Worm (Caenorhabditis elegans) whole organism, L1 larva: ENCODE results near the gene fbxb-37.
"Not testable (repeated sequence)": the region's sequence is repeated elsewhere in the genome, so short reads cannot be mapped to it uniquely, and the experiment has no call there.

ENCODE experiments used
- C16A3.4 ChIP-seq: fragments of 150-350 bp; optimal IDR thresholded peaks from 2 replicates; lab custom pipeline; 2014; ENCODE audit warnings: missing biosample characterization, missing genetic modification characterization
- C34B4.2 ChIP-seq: sonication (generic microtip); optimal IDR thresholded peaks from 2 replicates; lab custom pipeline; 2017; ENCODE audit warnings: mild to moderate bottlenecking, missing genetic modification characterization, missing compliant biosample characterization
- F16B12.6 ChIP-seq: fragments of 150-350 bp; optimal IDR thresholded peaks from 2 replicates; lab custom pipeline; 2014; ENCODE audit warnings: missing biosample characterization, missing genetic modification characterization
- Y116A8C.19 ChIP-seq: sonication (generic microtip); optimal IDR thresholded peaks from 2 replicates; lab custom pipeline; 2016; ENCODE audit warnings: missing compliant biosample characterization, missing genetic modification characterization, borderline replicate concordance
- blmp-1 ChIP-seq: fragments of 150-350 bp; optimal IDR thresholded peaks from 2 replicates; lab custom pipeline; 2014; ENCODE audit warnings: missing biosample characterization, missing genetic modification characterization
- ceh-8 ChIP-seq: fragments of 200-800 bp; sonication (Bioruptor generic); optimal IDR thresholded peaks from 2 replicates; lab custom pipeline; 2018; ENCODE audit warnings: mild to moderate bottlenecking, missing genetic modification characterization, moderate library complexity, missing compliant biosample characterization
- ceh-82 ChIP-seq, 3 experiments: fragments of 150-350 bp in 1 of 3; sonication (generic microtip) in 2 of 3; optimal IDR thresholded peaks; 2 replicates each; lab custom pipeline; 2014 to 2017; ENCODE audit warnings: missing biosample characterization in 3 of 3, missing genetic modification characterization in 3 of 3
- ceh-88 ChIP-seq: fragments of 200-800 bp; sonication (Bioruptor generic); IDR thresholded peaks from 2 replicates; pipeline ENCODE4 v1.3.6; 2022; ENCODE audit warnings: missing genetic modification characterization, missing compliant biosample characterization
- dpl-1 ChIP-seq, 3 experiments: fragments of 150-350 bp in 2 of 3; sonication (generic microtip) in 1 of 3; optimal IDR thresholded peaks; 2 replicates each; lab custom pipeline; 2014 to 2017; ENCODE audit warnings: missing biosample characterization in 3 of 3, missing genetic modification characterization in 3 of 3, missing genetic modification reagents in 3 of 3
- efl-1 ChIP-seq, 4 experiments: fragments of 150-350 bp; optimal IDR thresholded peaks in 3 of 4; peaks in 1 of 4; 1 replicate in 1 of 4; 2 replicates in 3 of 4; lab custom pipeline; 2014; ENCODE audit warnings: missing biosample characterization in 2 of 4, missing genetic modification characterization in 2 of 4, missing genetic modification reagents in 2 of 4
- efl-3 ChIP-seq: fragments of 200-800 bp; sonication (Bioruptor generic); optimal IDR thresholded peaks from 2 replicates; lab custom pipeline; 2018; ENCODE audit warnings: mild to moderate bottlenecking, missing genetic modification characterization, missing compliant biosample characterization
- egl-27 ChIP-seq, 2 experiments: fragments of 150-350 bp in 1 of 2; sonication (generic microtip); optimal IDR thresholded peaks; 3 replicates each; lab custom pipeline; 2017 to 2018; ENCODE audit warnings: missing biosample characterization in 2 of 2, missing genetic modification characterization in 2 of 2, missing genetic modification reagents in 2 of 2
- elt-2 ChIP-seq: sonication (generic microtip); optimal IDR thresholded peaks from 2 replicates; lab custom pipeline; 2016; ENCODE audit warnings: missing genetic modification characterization, mild to moderate bottlenecking, inconsistent platforms, missing compliant biosample characterization, missing genetic modification reagents
- ets-5 ChIP-seq: fragments of 200-800 bp; sonication (Bioruptor generic); IDR thresholded peaks from 2 replicates; pipeline ENCODE4 v1.3.6; 2022; ENCODE audit warnings: missing genetic modification characterization, missing compliant biosample characterization
- fkh-4 ChIP-seq: sonication (generic microtip); optimal IDR thresholded peaks from 2 replicates; lab custom pipeline; 2016; ENCODE audit warnings: missing compliant biosample characterization, missing genetic modification characterization, borderline replicate concordance
- fkh-8 ChIP-seq: sonication (generic microtip); optimal IDR thresholded peaks from 2 replicates; lab custom pipeline; 2016; ENCODE audit warnings: mild to moderate bottlenecking, missing genetic modification characterization, missing compliant biosample characterization
- grh-1 ChIP-seq: fragments of 200-800 bp; sonication (Bioruptor generic); IDR thresholded peaks from 2 replicates; pipeline ENCODE4 v1.3.6; 2022; ENCODE audit warnings: missing genetic modification reagents, missing genetic modification characterization, missing compliant biosample characterization
- hlh-4 ChIP-seq: sonication (generic microtip); optimal IDR thresholded peaks from 2 replicates; lab custom pipeline; 2016; ENCODE audit warnings: mild to moderate bottlenecking, missing genetic modification characterization, missing compliant biosample characterization
- hpl-2 ChIP-seq: fragments of 150-350 bp; optimal IDR thresholded peaks from 2 replicates; lab custom pipeline; 2014; ENCODE audit warnings: missing biosample characterization, missing genetic modification reagents, missing genetic modification characterization
- irx-1 ChIP-seq: sonication (generic microtip); optimal IDR thresholded peaks from 2 replicates; lab custom pipeline; 2016; ENCODE audit warnings: missing genetic modification characterization, missing compliant biosample characterization
- lin-13 ChIP-seq: fragments of 150-350 bp; optimal IDR thresholded peaks from 2 replicates; lab custom pipeline; 2014; ENCODE audit warnings: missing biosample characterization, missing genetic modification reagents, missing genetic modification characterization
- lin-14 ChIP-seq: fragments of 200-800 bp; sonication (Bioruptor generic); optimal IDR thresholded peaks from 2 replicates; lab custom pipeline; 2018; ENCODE audit warnings: mild to moderate bottlenecking, missing genetic modification characterization, moderate library complexity, missing compliant biosample characterization
- lin-15B ChIP-seq: fragments of 150-350 bp; sonication (generic microtip); optimal IDR thresholded peaks from 3 replicates; lab custom pipeline; 2014; ENCODE audit warnings: missing biosample characterization, missing genetic modification characterization
- lin-35 ChIP-seq, 2 experiments: fragments of 150-350 bp; optimal IDR thresholded peaks; 2 replicates each; lab custom pipeline; 2014; ENCODE audit warnings: missing biosample characterization in 2 of 2, missing genetic modification characterization in 2 of 2, missing genetic modification reagents in 2 of 2
- lin-39 ChIP-seq: fragments of 150-350 bp; optimal IDR thresholded peaks from 2 replicates; lab custom pipeline; 2014; ENCODE audit warnings: missing biosample characterization, missing genetic modification reagents, missing genetic modification characterization
- mdl-1 ChIP-seq, 2 experiments: fragments of 150-350 bp; optimal IDR thresholded peaks; 2 replicates each; lab custom pipeline; 2014 to 2017; ENCODE audit warnings: missing biosample characterization in 2 of 2, missing genetic modification characterization in 2 of 2, inconsistent platforms in 1 of 2
- mep-1 ChIP-seq: fragments of 150-350 bp; optimal IDR thresholded peaks from 2 replicates; lab custom pipeline; 2014; ENCODE audit warnings: missing biosample characterization, missing genetic modification characterization
- nhr-11 ChIP-seq: fragments of 150-350 bp; optimal IDR thresholded peaks from 2 replicates; lab custom pipeline; 2014; ENCODE audit warnings: missing biosample characterization, missing genetic modification characterization
- nhr-12 ChIP-seq: sonication (generic microtip); optimal IDR thresholded peaks from 2 replicates; lab custom pipeline; 2017; ENCODE audit warnings: missing biosample characterization, missing genetic modification characterization
- nhr-19 ChIP-seq: fragments of 200-800 bp; sonication (Bioruptor generic); conservative IDR thresholded peaks from 2 replicates; pipeline ENCODE4 v1.3.6; 2022; ENCODE audit warnings: missing genetic modification characterization, missing compliant biosample characterization
- nhr-237 ChIP-seq: fragments of 150-350 bp; optimal IDR thresholded peaks from 2 replicates; lab custom pipeline; 2014; ENCODE audit warnings: missing biosample characterization, missing genetic modification characterization
- pqm-1 ChIP-seq: sonication (generic microtip); optimal IDR thresholded peaks from 3 replicates; lab custom pipeline; 2017; ENCODE audit warnings: missing biosample characterization, missing genetic modification characterization
- skn-1 ChIP-seq: fragments of 150-350 bp; optimal IDR thresholded peaks from 2 replicates; lab custom pipeline; 2014; ENCODE audit warnings: missing biosample characterization, missing genetic modification characterization
- swsn-7 ChIP-seq: sonication (generic microtip); optimal IDR thresholded peaks from 2 replicates; lab custom pipeline; 2016; ENCODE audit warnings: missing genetic modification characterization, missing compliant biosample characterization
- unc-130 ChIP-seq: fragments of 150-350 bp; optimal IDR thresholded peaks from 2 replicates; lab custom pipeline; 2017; ENCODE audit warnings: missing biosample characterization, missing genetic modification characterization, inconsistent platforms
- unc-86 ChIP-seq: sonication (generic microtip); optimal IDR thresholded peaks from 2 replicates; lab custom pipeline; 2016; ENCODE audit warnings: missing genetic modification characterization, missing compliant biosample characterization
- unc-98 ChIP-seq: fragments of 200-800 bp; sonication (Bioruptor generic); IDR thresholded peaks from 2 replicates; pipeline ENCODE4 v1.3.6; 2022; ENCODE audit warnings: missing genetic modification characterization, missing compliant biosample characterization
- xbp-1 ChIP-seq: sonication (generic microtip); optimal IDR thresholded peaks from 2 replicates; lab custom pipeline; 2016; ENCODE audit warnings: missing genetic modification characterization, missing compliant biosample characterization
- zag-1 ChIP-seq: fragments of 150-350 bp; optimal IDR thresholded peaks from 2 replicates; lab custom pipeline; 2014; ENCODE audit warnings: missing biosample characterization, missing genetic modification characterization
- ztf-4 ChIP-seq: fragments of 150-350 bp; optimal IDR thresholded peaks from 2 replicates; lab custom pipeline; 2014; ENCODE audit warnings: missing biosample characterization, missing genetic modification characterization

fbxb-37 gene

ce11 chrII:2075513-2075912, 18.2 kb downstream of the fbxb-37 start, which contains the start of gene F07E5.8:
Gene F07E5.8, minus strand, starts transcription at chrII:2075613.
- TF ChIP-seq elt-2 (tag; lab: Kevin White, UChicago): no peak
- no peak for TF ChIP-seq unc-86 (tag; lab: Kevin White, UChicago)
- TF ChIP-seq swsn-7 (tag; lab: Kevin White, UChicago): no peak
- no peak for TF ChIP-seq C34B4.2
- no peak for TF ChIP-seq ceh-8 (GFP tag; lab: Kevin White, UChicago)
- TF ChIP-seq ets-5: no peak
- no peak for TF ChIP-seq dpl-1 (GFP tag; optimal IDR thresholded peaks at IDR 0.05; lab: Kevin White, UChicago)
- no peak for TF ChIP-seq grh-1 (GFP tag; lab: Robert Waterston, UW)
- no peak for TF ChIP-seq hpl-2 (GFP tag; lab: Kevin White, UChicago)
- TF ChIP-seq ztf-4 (tag; lab: Kevin White, UChicago): no peak
- TF ChIP-seq nhr-19 (GFP tag; lab: Robert Waterston, UW): no peak
- no peak for TF ChIP-seq lin-15B (tag; lab: Kevin White, UChicago)
- TF ChIP-seq ceh-88 (GFP tag; lab: Robert Waterston, UW): no peak
- TF ChIP-seq nhr-11: no peak

- TF ChIP-seq blmp-1 (tag; lab: Kevin White, UChicago) (peak; percentile 39), nhr-12 (tag; lab: Kevin White, UChicago) (no peak), F16B12.6 (tag; lab: Kevin White, UChicago) (no peak), ceh-82 (tag; optimal IDR thresholded peaks at IDR 0.05; lab: Kevin White, UChicago) (no peak), Y116A8C.19 (tag; lab: Kevin White, UChicago) (no peak)
- TF ChIP-seq, all 84 proteins: peak for 1
These were observed 22.2 kb downstream of the fbxb-37 start, which contains the start of gene F07E5.7 for ce11 chrII:2071429-2071828. Gene F07E5.7, minus strand, starts transcription at chrII:2071529.

- not testable (repeated sequence) for TF ChIP-seq efl-1 (optimal IDR thresholded peaks at IDR 0.05; lab: Kevin White, UChicago)
- peak in 1 of 2 experiments; percentile 60 for TF ChIP-seq efl-1 (GFP tag; optimal IDR thresholded peaks at IDR 0.05 in 1 of 2; lab: Kevin White, UChicago)
These were observed 26.1 kb downstream of the fbxb-37 start, which contains the start of gene F07E5.12 for ce11 chrII:2067451-2068021. Gene F07E5.12, plus strand, starts transcription at chrII:2067971.

ce11 chrII:2064497-2064896, 29.2 kb downstream of the fbxb-37 start, which contains the start of gene fbxb-6:
Gene fbxb-6, plus strand, starts transcription at chrII:2064797.
- TF ChIP-seq nhr-237 (tag; lab: Kevin White, UChicago) (no peak), ceh-88 (GFP tag; lab: Robert Waterston, UW) (no peak), efl-1 (optimal IDR thresholded peaks at IDR 0.05; lab: Kevin White, UChicago) (no peak), efl-1 (GFP tag; optimal IDR thresholded peaks at IDR 0.05 in 1 of 2; lab: Kevin White, UChicago) (peak in 1 of 2 experiments; percentile 68)

ce11 chrII:2063989-2064388, 29.7 kb downstream of the fbxb-37 start, which contains the start of gene F07E5.13:
Gene F07E5.13, minus strand, starts transcription at chrII:2064089.
- TF ChIP-seq zag-1 (no peak), ztf-4 (tag; lab: Kevin White, UChicago) (no peak), fkh-8 (no peak)

ce11 chrII:2058985-2059384, 34.7 kb downstream of the fbxb-37 start, which contains the start of gene F07E5.5:
Gene F07E5.5, minus strand, starts transcription at chrII:2059070.
- TF ChIP-seq lin-35 (GFP tag; optimal IDR thresholded peaks at IDR 0.05; lab: Kevin White, UChicago) (peak; percentile 61 to 77), unc-86 (tag; lab: Kevin White, UChicago) (peak; percentile 10), lin-15B (tag; lab: Kevin White, UChicago) (peak; percentile 41), hpl-2 (GFP tag; lab: Kevin White, UChicago) (no peak), lin-13 (GFP tag; lab: Kevin White, UChicago) (peak; percentile 4), egl-27 (tag; optimal IDR thresholded peaks at IDR 0.05; lab: Kevin White, UChicago) (no peak), skn-1 (peak; percentile 55), unc-130 (tag; lab: Kevin White, UChicago) (peak; percentile 79), xbp-1 (peak; percentile 45), C16A3.4 (peak; percentile 46), hlh-4 (no peak), pqm-1 (tag; lab: Kevin White, UChicago) (no peak), F16B12.6 (tag; lab: Kevin White, UChicago) (peak; percentile 91), blmp-1 (tag; lab: Kevin White, UChicago) (peak; percentile 13), swsn-7 (tag; lab: Kevin White, UChicago) (peak; percentile 51), lin-39 (peak; percentile 5), irx-1 (tag; lab: Kevin White, UChicago) (no peak), fkh-4 (no peak), mep-1 (tag; lab: Kevin White, UChicago) (peak; percentile 77), lin-14 (GFP tag; lab: Kevin White, UChicago) (no peak), mdl-1 (tag; optimal IDR thresholded peaks at IDR 0.05; lab: Kevin White, UChicago) (peak in 1 of 2 experiments; percentile 14), unc-98 (GFP tag; lab: Robert Waterston, UW) (no peak), efl-3 (no peak)
